Worm (Caenorhabditis elegans) whole organism, late embryonic: ENCODE measurements around the gene plx-2.

Experiments
- C08G9.2 ChIP-seq: sonication (generic microtip); optimal IDR thresholded peaks from 2 replicates; lab custom pipeline; 2016; ENCODE audit warnings: mild to moderate bottlenecking, missing genetic modification characterization, moderate library complexity, missing compliant biosample characterization
- K02D7.2 ChIP-seq: sonication (generic microtip); optimal IDR thresholded peaks from 2 replicates; lab custom pipeline; 2017; ENCODE audit warnings: mild to moderate bottlenecking, missing genetic modification characterization, missing compliant biosample characterization
- ahr-1 ChIP-seq: sonication (generic microtip); optimal IDR thresholded peaks from 2 replicates; lab custom pipeline; 2016; ENCODE audit warnings: missing genetic modification characterization, missing compliant biosample characterization
- ceh-2 ChIP-seq: sonication (generic microtip); optimal IDR thresholded peaks from 2 replicates; lab custom pipeline; 2016; ENCODE audit warnings: missing genotype, missing genetic modification characterization, missing compliant biosample characterization
- che-1 ChIP-seq: sonication (generic microtip); optimal IDR thresholded peaks from 2 replicates; lab custom pipeline; 2016; ENCODE audit warnings: mild to moderate bottlenecking, missing genetic modification characterization, missing compliant biosample characterization
- dve-1 ChIP-seq: sonication (generic microtip); optimal IDR thresholded peaks from 2 replicates; lab custom pipeline; 2017; ENCODE audit warnings: antibody characterized with exemption, mild to moderate bottlenecking, missing genetic modification characterization, missing compliant biosample characterization
- fkh-10 ChIP-seq: fragments of 150-350 bp; optimal IDR thresholded peaks from 2 replicates; lab custom pipeline; 2014; ENCODE audit warnings: missing biosample characterization, missing genetic modification reagents, missing genetic modification characterization
- lim-6 ChIP-seq: sonication (generic microtip); optimal IDR thresholded peaks from 2 replicates; lab custom pipeline; 2016; ENCODE audit warnings: missing genetic modification characterization, missing compliant biosample characterization
- nhr-11 ChIP-seq: fragments of 150-350 bp; optimal IDR thresholded peaks from 2 replicates; lab custom pipeline; 2014; ENCODE audit warnings: missing biosample characterization, missing genetic modification characterization
- pha-4 ChIP-seq: fragments of 150-350 bp; optimal IDR thresholded peaks from 2 replicates; lab custom pipeline; 2018; ENCODE audit warnings: missing biosample characterization, missing genetic modification reagents, missing genetic modification characterization
- unc-86 ChIP-seq: sonication (generic microtip); optimal IDR thresholded peaks from 2 replicates; lab custom pipeline; 2016; ENCODE audit warnings: missing genetic modification characterization, missing compliant biosample characterization
- ztf-16 ChIP-seq: sonication (generic microtip); optimal IDR thresholded peaks from 2 replicates; lab custom pipeline; 2017; ENCODE audit warnings: missing genetic modification characterization, missing compliant biosample characterization

DNA sequence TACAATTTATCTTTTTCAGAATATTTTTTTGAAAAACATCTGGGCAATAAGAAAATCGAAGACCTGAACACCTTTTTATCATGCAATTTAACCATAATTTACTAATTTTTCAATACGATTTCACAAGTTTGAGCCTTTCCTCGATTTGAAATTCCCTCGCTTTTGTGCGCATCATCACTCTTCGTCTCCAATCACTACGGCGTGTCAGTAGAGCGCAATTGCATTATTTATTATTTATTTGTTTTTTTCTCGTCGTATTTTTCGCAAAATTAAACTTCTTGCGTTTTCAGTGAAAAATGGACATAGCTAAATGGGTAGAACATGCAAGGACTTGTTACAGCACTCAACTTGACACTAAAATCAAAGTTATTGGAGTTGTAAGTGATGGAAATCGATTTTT lies 16.5 kb upstream of the plx-2 start, which contains the start of gene smg-8:
- no peak for TF ChIP-seq ceh-2
- TF ChIP-seq fkh-10, result no peak
- TF ChIP-seq che-1 (tag; lab: Kevin White, UChicago), result no peak
- no peak for TF ChIP-seq ahr-1
- TF ChIP-seq C08G9.2 (tag; lab: Kevin White, UChicago), result no peak
- no peak for TF ChIP-seq pha-4 (tag; lab: Kevin White, UChicago)
- no peak for TF ChIP-seq lim-6
- TF ChIP-seq dve-1, result peak; percentile 59
- TF ChIP-seq ztf-16 (tag; lab: Kevin White, UChicago), result no peak
- no peak for TF ChIP-seq K02D7.2 (tag; lab: Kevin White, UChicago)
- no peak for TF ChIP-seq nhr-11 (tag; lab: Kevin White, UChicago)
- no peak for TF ChIP-seq unc-86 (tag; lab: Kevin White, UChicago)
